Worm (Caenorhabditis elegans) whole organism, L2 larva: ENCODE measurements around the gene T24C4.3.

ENCODE experiments used
- R02D3.7 ChIP-seq: fragments of 150-350 bp; optimal IDR thresholded peaks from 2 replicates; lab custom pipeline; 2014; ENCODE audit warnings: missing biosample characterization, missing genetic modification characterization
- ceh-82 ChIP-seq: fragments of 150-350 bp; optimal IDR thresholded peaks from 2 replicates; lab custom pipeline; 2014; ENCODE audit warnings: missing biosample characterization, missing genetic modification characterization
- nhr-10 ChIP-seq: sonication (generic microtip); optimal IDR thresholded peaks from 2 replicates; lab custom pipeline; 2017; ENCODE audit warnings: missing biosample characterization, missing genetic modification characterization
- nhr-11 ChIP-seq: fragments of 150-350 bp; optimal IDR thresholded peaks from 2 replicates; lab custom pipeline; 2014; ENCODE audit warnings: missing biosample characterization, missing genetic modification characterization
- nhr-237 ChIP-seq: fragments of 150-350 bp; optimal IDR thresholded peaks from 2 replicates; lab custom pipeline; 2014; ENCODE audit warnings: missing biosample characterization, missing genetic modification characterization
- nhr-6 ChIP-seq: fragments of 150-350 bp; optimal IDR thresholded peaks from 2 replicates; lab custom pipeline; 2014; ENCODE audit warnings: missing biosample characterization, missing genetic modification characterization
- unc-62 ChIP-seq: fragments of 150-350 bp; optimal IDR thresholded peaks from 2 replicates; lab custom pipeline; 2014; ENCODE audit warnings: missing biosample characterization, missing genetic modification reagents, missing genetic modification characterization
- ztf-4 ChIP-seq: fragments of 150-350 bp; optimal IDR thresholded peaks from 2 replicates; lab custom pipeline; 2014; ENCODE audit warnings: missing biosample characterization, missing genetic modification characterization

- TF ChIP-seq unc-62 (GFP tag; lab: Kevin White, UChicago) (no peak), nhr-10 (tag; lab: Kevin White, UChicago) (no peak), ceh-82 (tag; lab: Kevin White, UChicago) (no peak), nhr-237 (tag; lab: Kevin White, UChicago) (no peak), ztf-4 (tag; lab: Kevin White, UChicago) (no peak), R02D3.7 (tag; lab: Kevin White, UChicago) (no peak), nhr-11 (tag; lab: Kevin White, UChicago) (no peak), nhr-6 (no peak)
Measured at ce11 chrIII:873432-873831, 1.2 kb upstream of the T24C4.3 start, which contains the start of gene clc-19.
